Worm (Caenorhabditis elegans) whole organism, L2 larva: Measurements from ENCODE around the gene F38E11.6.

ENCODE experiments used
- ama-1 ChIP-seq: fragments of 150-350 bp; optimal IDR thresholded peaks from 2 replicates; lab custom pipeline; 2018; ENCODE audit warnings: inconsistent platforms
- lin-11 ChIP-seq: fragments of 150-350 bp; sonication (generic microtip); optimal IDR thresholded peaks from 2 replicates; lab custom pipeline; 2014; ENCODE audit warnings: missing biosample characterization, missing genetic modification characterization, inconsistent platforms, mixed read lengths
- nhr-10 ChIP-seq: sonication (generic microtip); optimal IDR thresholded peaks from 2 replicates; lab custom pipeline; 2017; ENCODE audit warnings: missing biosample characterization, missing genetic modification characterization
- nhr-237 ChIP-seq: fragments of 150-350 bp; optimal IDR thresholded peaks from 2 replicates; lab custom pipeline; 2014; ENCODE audit warnings: missing biosample characterization, missing genetic modification characterization
- skn-1 ChIP-seq: sonication (generic microtip); optimal IDR thresholded peaks from 2 replicates; lab custom pipeline; 2017; ENCODE audit warnings: missing biosample characterization, missing genetic modification characterization
- snpc-4 ChIP-seq: fragments of 150-350 bp; optimal IDR thresholded peaks from 2 replicates; lab custom pipeline; 2014; ENCODE audit warnings: missing biosample characterization, missing genetic modification characterization
- unc-62 ChIP-seq: fragments of 150-350 bp; optimal IDR thresholded peaks from 2 replicates; lab custom pipeline; 2014; ENCODE audit warnings: missing biosample characterization, missing genetic modification reagents, missing genetic modification characterization

DNA sequence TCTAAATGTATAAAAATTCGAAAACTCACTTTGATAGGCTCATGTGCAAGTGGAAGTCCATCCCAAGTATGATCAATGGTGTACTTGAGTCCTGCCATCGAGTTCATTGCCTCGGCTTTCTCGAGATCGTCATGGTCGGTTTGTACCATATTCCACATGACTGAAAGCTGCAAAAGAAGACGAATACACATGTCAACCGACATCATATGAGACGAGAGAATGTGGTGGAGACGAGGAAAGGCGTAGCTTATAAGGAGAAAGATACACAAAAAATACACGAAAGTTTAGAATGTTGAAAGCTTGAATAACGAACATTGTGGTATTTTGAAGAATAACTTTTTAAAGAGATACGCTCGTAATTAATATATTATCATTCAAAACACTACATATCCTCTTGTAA is 45.5 kb upstream of the F38E11.6 start, which contains the start of gene C33A12.3:
- TF ChIP-seq lin-11 (tag; lab: Kevin White, UChicago): no peak
- TF ChIP-seq snpc-4 (tag; lab: Kevin White, UChicago): no peak
- TF ChIP-seq ama-1 (lab: Kevin White, UChicago): no peak
- TF ChIP-seq unc-62 (GFP tag; lab: Kevin White, UChicago): no peak
- TF ChIP-seq nhr-10 (tag; lab: Kevin White, UChicago): no peak
- no peak for TF ChIP-seq nhr-237 (tag; lab: Kevin White, UChicago)
- no peak for TF ChIP-seq skn-1 (tag; lab: Kevin White, UChicago)
